Worm (Caenorhabditis elegans) whole organism, L4/young adult: ENCODE results near the gene AH10.2.

Source experiments
- W03F9.2 ChIP-seq: fragments of 150-350 bp; optimal IDR thresholded peaks from 2 replicates; lab custom pipeline; 2014; ENCODE audit warnings: missing biosample characterization, missing genetic modification characterization
- dao-5 ChIP-seq: sonication (generic microtip); optimal IDR thresholded peaks from 2 replicates; lab custom pipeline; 2016; ENCODE audit warnings: missing genotype, missing genetic modification characterization, moderate library complexity, missing compliant biosample characterization

- TF ChIP-seq dao-5 (tag; lab: Kevin White, UChicago) (no peak), W03F9.2 (tag; lab: Kevin White, UChicago) (no peak)
These were observed 28.7 kb upstream of the AH10.2 start for ce11 chrV:14127834-14128233.
